Fruit fly (Drosophila melanogaster) whole organism, prepupa: ENCODE data around the gene GluProRS.

Experiments
- CG10669 ChIP-seq: fragments of 200-800 bp; sonication (Bioruptor generic); optimal IDR thresholded peaks from 3 replicates; lab custom pipeline; 2018; ENCODE audit warnings: missing biosample characterization, mild to moderate bottlenecking, missing genetic modification characterization, moderate library complexity
- OdsH ChIP-seq: fragments of 200-800 bp; sonication (Bioruptor generic); optimal IDR thresholded peaks from 3 replicates; lab custom pipeline; 2016; ENCODE audit warnings: missing biosample characterization, missing genetic modification characterization
- Sox102F ChIP-seq: fragments of 200-800 bp; sonication (Bioruptor generic); optimal IDR thresholded peaks from 2 replicates; lab custom pipeline; 2016; ENCODE audit warnings: missing biosample characterization, mild to moderate bottlenecking, missing genetic modification characterization
- ss ChIP-seq, 2 experiments: fragments of 200-800 bp; sonication (Bioruptor generic); optimal IDR thresholded peaks; 2 replicates in 1 of 2; 3 replicates in 1 of 2; lab custom pipeline; 2017 to 2018; ENCODE audit warnings: mild to moderate bottlenecking in 2 of 2, missing biosample characterization in 2 of 2, missing genetic modification characterization in 2 of 2, moderate library complexity in 1 of 2

DNA sequence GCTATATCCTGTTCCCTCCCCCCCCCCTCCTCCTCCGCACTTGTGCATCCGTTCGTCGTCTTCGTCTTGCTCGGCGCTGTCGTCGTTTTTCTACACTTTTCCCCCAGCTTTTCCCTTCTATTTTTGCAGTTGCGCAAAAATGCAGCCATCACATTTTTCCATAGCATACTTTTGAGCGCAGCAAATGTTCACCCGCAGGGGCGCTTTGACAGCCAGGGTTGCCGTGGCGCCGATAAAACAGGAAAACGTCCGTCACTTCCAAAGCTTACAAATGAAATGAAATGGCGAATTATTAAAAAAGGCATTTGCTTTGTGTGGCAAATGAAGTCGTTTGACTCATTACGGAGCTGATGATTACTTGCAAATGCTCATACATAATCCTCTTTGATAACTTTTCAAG, 55.6 kb downstream of the GluProRS start:
- no peak for TF ChIP-seq OdsH (GFP tag; lab: Kevin White, UChicago)
- TF ChIP-seq ss (GFP tag; optimal IDR thresholded peaks at IDR 0.05; lab: Kevin White, UChicago) = no peak
- no peak for TF ChIP-seq CG10669
- TF ChIP-seq Sox102F (GFP tag; lab: Kevin White, UChicago) = no peak
